Worm (Caenorhabditis elegans) whole organism, young adult: ENCODE results near the gene F23F1.6.

Source experiments
- B0336.3 ChIP-seq: fragments of 200-800 bp; sonication (Bioruptor generic); IDR thresholded peaks from 2 replicates; pipeline ENCODE4 v1.3.6; 2022; ENCODE audit warnings: missing genetic modification characterization, missing compliant biosample characterization
- C06A6.2 ChIP-seq: fragments of 200-800 bp; sonication (Bioruptor generic); conservative IDR thresholded peaks from 2 replicates; pipeline ENCODE4 v1.3.6; 2022; ENCODE audit warnings: missing genetic modification characterization, missing compliant biosample characterization
- F22D6.2 ChIP-seq: sonication (generic microtip); optimal IDR thresholded peaks from 2 replicates; lab custom pipeline; 2016; ENCODE audit warnings: mild to moderate bottlenecking, missing genetic modification characterization, missing compliant biosample characterization
- F33H1.4 ChIP-seq: fragments of 200-800 bp; sonication (Bioruptor generic); IDR thresholded peaks from 2 replicates; pipeline ENCODE4 v1.3.6; 2022; ENCODE audit warnings: missing genetic modification reagents, missing genetic modification characterization, missing compliant biosample characterization
- F57C9.4 ChIP-seq: sonication (generic microtip); optimal IDR thresholded peaks from 2 replicates; lab custom pipeline; 2017; ENCODE audit warnings: mild to moderate bottlenecking, missing genetic modification characterization, missing compliant biosample characterization
- T26A5.8 ChIP-seq: sonication (generic microtip); optimal IDR thresholded peaks from 2 replicates; lab custom pipeline; 2016; ENCODE audit warnings: missing genetic modification characterization, missing compliant biosample characterization
- Y53G8AR.9 ChIP-seq: fragments of 200-800 bp; sonication (Bioruptor generic); conservative IDR thresholded peaks from 2 replicates; pipeline ENCODE4 v1.3.6; 2022; ENCODE audit warnings: missing genetic modification reagents, missing genetic modification characterization, missing compliant biosample characterization
- aptf-2 ChIP-seq: fragments of 200-800 bp; sonication (Bioruptor generic); conservative IDR thresholded peaks from 2 replicates; pipeline ENCODE4 v1.3.6; 2022; ENCODE audit warnings: missing genetic modification reagents, missing genetic modification characterization, missing compliant biosample characterization
- atf-7 ChIP-seq: sonication (generic microtip); optimal IDR thresholded peaks from 2 replicates; lab custom pipeline; 2017; ENCODE audit warnings: mild to moderate bottlenecking, missing genetic modification characterization, missing compliant biosample characterization
- attf-5 ChIP-seq: fragments of 200-800 bp; sonication (Bioruptor generic); optimal IDR thresholded peaks from 2 replicates; lab custom pipeline; 2018; ENCODE audit warnings: mild to moderate bottlenecking, missing genetic modification characterization, missing compliant biosample characterization
- attf-6 ChIP-seq: fragments of 200-800 bp; sonication (Bioruptor generic); IDR thresholded peaks from 2 replicates; pipeline ENCODE4 v1.3.6; 2022; ENCODE audit warnings: missing genetic modification reagents, missing genetic modification characterization, missing compliant biosample characterization
- cebp-1 ChIP-seq, 2 experiments: fragments of 200-800 bp in 1 of 2; sonication (Bioruptor generic) in 1 of 2; sonication (generic microtip) in 1 of 2; IDR thresholded peaks in 1 of 2; optimal IDR thresholded peaks in 1 of 2; 2 replicates each; pipeline versions ENCODE4 v1.3.6 to Lab custom; 2017 to 2022; ENCODE audit warnings: missing compliant biosample characterization in 2 of 2, missing genetic modification characterization in 2 of 2, mild to moderate bottlenecking in 1 of 2, missing genetic modification reagents in 1 of 2, moderate library complexity in 1 of 2
- ceh-40 ChIP-seq: fragments of 200-800 bp; sonication (Bioruptor generic); IDR thresholded peaks from 2 replicates; pipeline ENCODE4 v1.3.6; 2022; ENCODE audit warnings: missing genetic modification characterization, missing compliant biosample characterization
- dox-1 ChIP-seq: fragments of 200-800 bp; sonication (Bioruptor generic); IDR thresholded peaks from 2 replicates; pipeline ENCODE4 v1.3.6; 2022; ENCODE audit warnings: missing genetic modification reagents, missing genetic modification characterization, missing compliant biosample characterization
- efl-1 ChIP-seq: fragments of 150-350 bp; optimal IDR thresholded peaks from 2 replicates; lab custom pipeline; 2014; ENCODE audit warnings: missing biosample characterization, missing genetic modification reagents, missing genetic modification characterization
- egl-18 ChIP-seq: fragments of 200-800 bp; sonication (Bioruptor generic); IDR thresholded peaks from 2 replicates; pipeline ENCODE4 v1.3.6; 2022; ENCODE audit warnings: missing genetic modification reagents, missing genetic modification characterization, missing compliant biosample characterization
- egrh-3 ChIP-seq: fragments of 200-800 bp; sonication (Bioruptor generic); IDR thresholded peaks from 2 replicates; pipeline ENCODE4 v1.3.6; 2022; ENCODE audit warnings: missing genetic modification reagents, missing genetic modification characterization, missing compliant biosample characterization
- hlh-12 ChIP-seq: sonication (generic microtip); optimal IDR thresholded peaks from 2 replicates; lab custom pipeline; 2016; ENCODE audit warnings: missing genetic modification characterization, missing compliant biosample characterization
- lin-35 ChIP-seq, 3 experiments: fragments of 150-350 bp in 2 of 3; sonication (generic microtip) in 1 of 3; optimal IDR thresholded peaks; 2 replicates each; lab custom pipeline; 2014 to 2018; ENCODE audit warnings: missing biosample characterization in 3 of 3, missing genetic modification characterization in 3 of 3, missing genetic modification reagents in 3 of 3
- madf-3 ChIP-seq: fragments of 200-800 bp; sonication (Bioruptor generic); IDR thresholded peaks from 2 replicates; pipeline ENCODE4 v1.3.6; 2022; ENCODE audit warnings: missing genetic modification reagents, missing genetic modification characterization, missing compliant biosample characterization
- madf-6 ChIP-seq: fragments of 200-800 bp; sonication (Bioruptor generic); IDR thresholded peaks from 2 replicates; pipeline ENCODE4 v1.3.6; 2022; ENCODE audit warnings: missing genetic modification reagents, missing genetic modification characterization, missing compliant biosample characterization
- madf-8 ChIP-seq: fragments of 200-800 bp; sonication (Bioruptor generic); conservative IDR thresholded peaks from 2 replicates; pipeline ENCODE4 v1.3.6; 2022; ENCODE audit warnings: missing genetic modification reagents, missing genetic modification characterization, missing compliant biosample characterization
- nfya-1 ChIP-seq: sonication (generic microtip); optimal IDR thresholded peaks from 2 replicates; lab custom pipeline; 2017; ENCODE audit warnings: antibody characterized with exemption, missing compliant biosample characterization, missing genetic modification characterization, borderline replicate concordance; ENCODE audit not compliant: insufficient read depth
- nhr-80 ChIP-seq: sonication (generic microtip); optimal IDR thresholded peaks from 2 replicates; lab custom pipeline; 2016; ENCODE audit warnings: missing genetic modification characterization, missing compliant biosample characterization
- rec-8 ChIP-seq, 2 experiments: sonication (generic microtip); optimal IDR thresholded peaks; 2 replicates each; lab custom pipeline; 2016; ENCODE audit warnings: mild to moderate bottlenecking in 2 of 2, missing genetic modification characterization in 2 of 2, missing genetic modification reagents in 2 of 2, missing genotype in 2 of 2, missing biosample characterization in 1 of 2, missing compliant biosample characterization in 1 of 2, moderate library complexity in 1 of 2
- repo-1 ChIP-seq: sonication (generic microtip); optimal IDR thresholded peaks from 2 replicates; lab custom pipeline; 2017; ENCODE audit warnings: mild to moderate bottlenecking, missing genetic modification characterization, missing compliant biosample characterization
- rpc-1 ChIP-seq, 2 experiments: fragments of 150-350 bp in 1 of 2; sonication (generic microtip) in 1 of 2; optimal IDR thresholded peaks; 2 replicates each; lab custom pipeline; 2014 to 2018; ENCODE audit warnings: missing biosample characterization in 1 of 2, missing genetic modification characterization in 1 of 2, missing genetic modification reagents in 1 of 2, missing genotype in 1 of 2
- sdz-38 ChIP-seq: sonication (generic microtip); optimal IDR thresholded peaks from 2 replicates; lab custom pipeline; 2016; ENCODE audit warnings: missing genotype, missing genetic modification characterization, missing compliant biosample characterization
- somi-1 ChIP-seq: fragments of 200-800 bp; sonication (Bioruptor generic); optimal IDR thresholded peaks from 2 replicates; lab custom pipeline; 2018; ENCODE audit warnings: mild to moderate bottlenecking, missing genetic modification characterization, missing compliant biosample characterization
- tlf-1 ChIP-seq: fragments of 200-800 bp; sonication (Bioruptor generic); optimal IDR thresholded peaks from 2 replicates; lab custom pipeline; 2018; ENCODE audit warnings: mild to moderate bottlenecking, missing genetic modification characterization, missing compliant biosample characterization
- zfh-2 ChIP-seq: fragments of 200-800 bp; sonication (Bioruptor generic); conservative IDR thresholded peaks from 2 replicates; pipeline ENCODE4 v1.3.6; 2022; ENCODE audit warnings: missing genetic modification reagents, missing genetic modification characterization, missing compliant biosample characterization
- ztf-3 ChIP-seq: fragments of 200-800 bp; sonication (Bioruptor generic); optimal IDR thresholded peaks from 2 replicates; lab custom pipeline; 2018; ENCODE audit warnings: mild to moderate bottlenecking, missing genetic modification characterization, missing compliant biosample characterization

F23F1.6 gene

DNA sequence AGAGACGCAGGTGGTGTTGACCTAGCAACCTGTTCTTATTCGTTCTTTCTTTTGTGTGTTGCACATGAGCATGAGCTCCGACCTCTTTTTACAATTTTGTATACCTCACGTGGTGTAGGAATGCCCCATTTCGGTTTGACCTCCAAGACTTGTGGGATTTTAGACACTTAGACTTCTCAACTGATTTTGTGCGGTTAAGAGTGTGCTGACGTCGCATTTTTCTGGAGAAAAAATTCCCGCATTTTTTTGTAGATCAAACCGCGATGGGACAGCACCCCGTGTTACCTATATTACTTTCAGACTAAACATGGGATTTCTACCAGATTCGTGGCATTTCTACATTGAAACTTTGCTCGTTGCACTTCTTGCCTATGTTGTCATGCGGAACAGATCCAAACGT lies 14.2 kb upstream of the F23F1.6 start, which contains the start of gene sptl-1:
sptl-1 (plus strand) TSS at position 301 of the 400 bp plus-strand sequence.
- TF ChIP-seq attf-6 (GFP tag; lab: Robert Waterston, UW) (no peak), madf-6 (GFP tag; lab: Robert Waterston, UW) (0 out of 2 replicates have a peak, but pooled peaks have one; percentile 23)

DNA sequence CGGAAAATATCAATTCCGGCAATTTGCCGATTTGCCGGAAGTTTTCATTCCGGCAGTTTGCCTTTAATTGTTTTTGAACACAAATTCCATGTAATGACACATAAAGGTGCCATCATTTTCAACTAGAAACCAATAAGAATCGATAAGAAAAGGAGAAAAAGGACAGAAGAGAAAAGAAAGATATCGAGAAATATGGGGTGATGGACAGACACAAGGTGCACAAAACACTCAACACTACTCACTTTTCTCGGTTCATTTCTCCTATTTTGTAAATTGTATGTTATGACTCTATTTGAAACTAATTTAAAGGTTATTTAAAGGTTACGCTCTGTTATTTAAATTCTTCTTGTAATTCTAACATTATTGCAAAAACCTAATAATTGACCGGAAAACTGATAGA lies 13.7 kb upstream of the F23F1.6 start:
- TF ChIP-seq rpc-1 (optimal IDR thresholded peaks at IDR 0.05; lab: Kevin White, UChicago): no peak
- TF ChIP-seq rpc-1 (tag; optimal IDR thresholded peaks at IDR 0.05; lab: Kevin White, UChicago): no peak
- TF ChIP-seq repo-1 (tag; lab: Kevin White, UChicago): no peak
- TF ChIP-seq attf-5 (GFP tag; lab: Kevin White, UChicago): peak; percentile 32
- TF ChIP-seq egrh-3 (GFP tag; lab: Robert Waterston, UW): no peak
- TF ChIP-seq F22D6.2 (tag; lab: Kevin White, UChicago): no peak
- no peak for TF ChIP-seq T26A5.8 (tag; lab: Kevin White, UChicago)
- TF ChIP-seq Y53G8AR.9 (GFP tag; lab: Robert Waterston, UW): no peak
- no peak for TF ChIP-seq F57C9.4 (tag; lab: Kevin White, UChicago)
- TF ChIP-seq nhr-80 (tag; lab: Kevin White, UChicago): peak; percentile 35
- TF ChIP-seq atf-7 (tag; lab: Kevin White, UChicago): no peak
- TF ChIP-seq hlh-12 (tag; lab: Kevin White, UChicago): no peak
- TF ChIP-seq nfya-1 (tag; lab: Kevin White, UChicago): no peak

DNA sequence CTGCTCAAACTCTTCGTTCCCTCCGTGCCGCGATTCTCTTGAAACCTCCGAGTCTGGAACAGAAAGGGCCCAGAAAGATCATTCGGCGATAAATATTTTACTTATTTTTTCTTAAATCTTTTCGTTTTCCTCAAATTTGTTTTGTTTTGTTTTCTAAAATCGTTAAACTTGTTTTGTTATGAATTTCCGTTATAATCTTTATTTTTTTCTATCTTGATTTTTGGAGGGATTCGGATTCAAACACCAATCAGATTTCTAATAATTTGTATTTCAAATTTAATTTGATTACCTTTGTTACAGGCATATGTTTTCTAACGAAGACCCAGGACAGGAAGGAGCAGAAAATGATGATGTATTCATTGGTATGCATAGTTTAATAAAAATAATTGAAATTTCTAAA lies 10.2 kb upstream of the F23F1.6 start, which contains the start of gene C23H3.5:
C23H3.5 (plus strand) TSS at position 301 of the 400 bp plus-strand sequence.
- TF ChIP-seq zfh-2 (no peak), somi-1 (GFP tag; lab: Kevin White, UChicago) (no peak), attf-6 (GFP tag; lab: Robert Waterston, UW) (no peak), lin-35 (GFP tag; optimal IDR thresholded peaks at IDR 0.05; lab: Kevin White, UChicago) (no peak)

DNA sequence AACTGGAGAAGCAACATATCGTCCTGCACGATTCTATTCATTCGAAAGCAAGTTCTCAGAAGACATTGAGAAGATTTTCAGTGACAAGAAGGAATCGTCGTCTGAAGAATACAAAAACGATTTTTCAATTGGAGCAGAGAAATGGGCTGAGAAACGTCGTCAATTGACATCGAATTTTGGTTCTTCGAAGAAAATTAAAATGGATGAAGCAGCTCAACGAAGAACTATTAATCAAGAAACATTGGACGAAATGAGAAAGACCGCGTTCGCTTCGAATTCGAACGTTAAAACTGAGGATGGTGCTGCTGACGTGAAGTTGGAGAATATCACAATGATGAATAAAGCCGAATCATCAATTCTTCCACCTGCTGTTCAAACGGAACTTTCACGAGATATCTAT lies 9.0 kb upstream of the F23F1.6 start, which contains the start of gene rpt-4:
rpt-4 (minus strand) TSS at position 101 of the 400 bp plus-strand sequence.
- no peak for TF ChIP-seq rec-8 (tag; optimal IDR thresholded peaks at IDR 0.05; lab: Kevin White, UChicago)
- TF ChIP-seq sdz-38 (tag; lab: Kevin White, UChicago): no peak
- no peak for TF ChIP-seq madf-8 (GFP tag; lab: Robert Waterston, UW)
- TF ChIP-seq tlf-1: no peak
- no peak for TF ChIP-seq ztf-3 (GFP tag; lab: Kevin White, UChicago)
- TF ChIP-seq aptf-2: no peak
- no peak for TF ChIP-seq efl-1
- TF ChIP-seq F33H1.4 (GFP tag; lab: Robert Waterston, UW): no peak
- TF ChIP-seq B0336.3 (GFP tag; lab: Robert Waterston, UW): no peak
- TF ChIP-seq ceh-40 (GFP tag; lab: Robert Waterston, UW): no peak
- no peak for TF ChIP-seq madf-3
- no peak for TF ChIP-seq cebp-1 (GFP tag; IDR thresholded peaks at IDR 0.05; lab: Robert Waterston, UW)
- no peak for TF ChIP-seq cebp-1 (tag; optimal IDR thresholded peaks at IDR 0.05; lab: Kevin White, UChicago)
- TF ChIP-seq attf-6 (GFP tag; lab: Robert Waterston, UW): no peak
- no peak for TF ChIP-seq dox-1 (GFP tag; lab: Robert Waterston, UW)
- no peak for TF ChIP-seq C06A6.2 (GFP tag; lab: Robert Waterston, UW)
- no peak for TF ChIP-seq rpc-1 (optimal IDR thresholded peaks at IDR 0.05; lab: Kevin White, UChicago)
- TF ChIP-seq rpc-1 (tag; optimal IDR thresholded peaks at IDR 0.05; lab: Kevin White, UChicago): no peak
- TF ChIP-seq egl-18 (GFP tag; lab: Robert Waterston, UW): no peak
